Worm (Caenorhabditis elegans): ENCODE results near the gene H38K22.7.

DNA sequence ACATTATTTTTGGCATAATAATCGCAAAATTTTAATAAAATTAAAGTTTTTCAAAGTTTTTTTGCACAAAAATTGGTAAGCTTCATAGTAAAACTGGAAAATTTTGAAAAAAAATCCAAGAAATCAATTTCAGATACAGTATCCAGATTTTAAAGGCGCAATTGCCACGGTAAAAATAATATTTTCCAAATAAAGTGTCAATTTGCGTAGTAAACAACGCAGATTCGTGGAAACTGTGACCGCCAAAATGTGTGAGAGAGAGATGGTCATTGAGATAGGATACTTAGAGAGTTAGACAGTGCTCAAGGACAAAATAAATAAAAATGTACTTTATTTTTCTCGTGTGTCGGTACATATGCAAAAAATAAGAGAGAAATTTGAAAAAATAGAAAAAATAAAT, 18.7 kb upstream of the H38K22.7 start:
- TF ChIP-seq aly-1 (tag; optimal IDR thresholded peaks at IDR 0.05) (no peak), tbx-11 (GFP tag; IDR thresholded peaks at IDR 0.05) (no peak), ceh-13 (GFP tag; optimal IDR thresholded peaks at IDR 0.05) (no peak), scrt-1 (GFP tag; IDR thresholded peaks at IDR 0.05) (no peak), ama-1 (optimal IDR thresholded peaks at IDR 0.05) (no peak), F13C5.2 (tag; optimal IDR thresholded peaks at IDR 0.05) (no peak), sea-1 (GFP tag; conservative IDR thresholded peaks at IDR 0.05) (no peak), flt-1 (GFP tag; IDR thresholded peaks at IDR 0.05) (no peak), hnd-1 (tag; optimal IDR thresholded peaks at IDR 0.05) (no peak), pes-1 (GFP tag; IDR thresholded peaks at IDR 0.05) (no peak), tra-4 (tag; optimal IDR thresholded peaks at IDR 0.05) (no peak), ets-7 (tag; optimal IDR thresholded peaks at IDR 0.05) (no peak)

All from whole organism, early embryonic.